Fruit fly (Drosophila melanogaster) whole organism, pupa: ENCODE measurements around the gene CG3040.

Experiments used
- CG13204 ChIP-seq: fragments of 200-800 bp; sonication (Bioruptor generic); optimal IDR thresholded peaks from 2 replicates; lab custom pipeline; 2018; ENCODE audit warnings: missing biosample characterization, mild to moderate bottlenecking, missing genetic modification characterization, moderate library complexity
- CG14655 ChIP-seq: fragments of 200-800 bp; sonication (Bioruptor generic); optimal IDR thresholded peaks from 3 replicates; lab custom pipeline; 2017; ENCODE audit warnings: mild to moderate bottlenecking, missing biosample characterization, missing genetic modification reagents, missing genetic modification characterization
- CG15710 ChIP-seq: fragments of 200-800 bp; sonication (Bioruptor generic); optimal IDR thresholded peaks from 2 replicates; lab custom pipeline; 2018; ENCODE audit warnings: missing biosample characterization, mild to moderate bottlenecking, missing genetic modification characterization, moderate library complexity
- CG32121 ChIP-seq: fragments of 200-800 bp; sonication (Bioruptor generic); IDR thresholded peaks from 2 replicates; pipeline ENCODE4 v1.3.6; 2022; ENCODE audit warnings: missing biosample characterization, missing genetic modification characterization
- CG34367 ChIP-seq: fragments of 200-800 bp; sonication (Bioruptor generic); optimal IDR thresholded peaks from 2 replicates; lab custom pipeline; 2018; ENCODE audit warnings: missing biosample characterization, mild to moderate bottlenecking, missing genetic modification characterization
- CG4496 ChIP-seq: fragments of 200-800 bp; sonication (Bioruptor generic); IDR thresholded peaks from 3 replicates; pipeline ENCODE4 v1.3.6; 2022; ENCODE audit warnings: missing biosample characterization, missing genetic modification characterization
- CG8159 ChIP-seq: fragments of 200-800 bp; sonication (Bioruptor generic); optimal IDR thresholded peaks from 3 replicates; lab custom pipeline; 2018; ENCODE audit warnings: missing biosample characterization, mild to moderate bottlenecking, missing genetic modification characterization, moderate library complexity
- CG8301 ChIP-seq: fragments of 200-800 bp; sonication (Bioruptor generic); optimal IDR thresholded peaks from 2 replicates; lab custom pipeline; 2018; ENCODE audit warnings: missing biosample characterization, mild to moderate bottlenecking, missing genetic modification characterization
- CG9948 ChIP-seq: fragments of 200-800 bp; sonication (Bioruptor generic); optimal IDR thresholded peaks from 2 replicates; lab custom pipeline; 2018; ENCODE audit warnings: missing biosample characterization, mild to moderate bottlenecking, missing genetic modification characterization, moderate library complexity
- D1 ChIP-seq: fragments of 200-800 bp; sonication (Bioruptor generic); optimal IDR thresholded peaks from 2 replicates; lab custom pipeline; 2018; ENCODE audit warnings: missing biosample characterization, mild to moderate bottlenecking, missing genetic modification characterization, moderate library complexity
- Pif1B ChIP-seq: fragments of 200-800 bp; sonication (Bioruptor generic); optimal IDR thresholded peaks from 3 replicates; lab custom pipeline; 2016; ENCODE audit warnings: missing biosample characterization, missing genetic modification characterization
- Snoo ChIP-seq: fragments of 200-800 bp; sonication (Bioruptor generic); optimal IDR thresholded peaks from 3 replicates; lab custom pipeline; 2017; ENCODE audit warnings: missing biosample characterization, mild to moderate bottlenecking, missing genetic modification characterization, inconsistent platforms
- gl ChIP-seq: fragments of 200-800 bp; sonication (Bioruptor generic); optimal IDR thresholded peaks from 2 replicates; lab custom pipeline; 2018; ENCODE audit warnings: missing biosample characterization, mild to moderate bottlenecking, missing genetic modification characterization
- rn ChIP-seq: fragments of 200-800 bp; sonication (Bioruptor generic); IDR thresholded peaks from 2 replicates; pipeline ENCODE4 v1.3.6; 2022; ENCODE audit warnings: missing biosample characterization, missing genetic modification characterization

DNA sequence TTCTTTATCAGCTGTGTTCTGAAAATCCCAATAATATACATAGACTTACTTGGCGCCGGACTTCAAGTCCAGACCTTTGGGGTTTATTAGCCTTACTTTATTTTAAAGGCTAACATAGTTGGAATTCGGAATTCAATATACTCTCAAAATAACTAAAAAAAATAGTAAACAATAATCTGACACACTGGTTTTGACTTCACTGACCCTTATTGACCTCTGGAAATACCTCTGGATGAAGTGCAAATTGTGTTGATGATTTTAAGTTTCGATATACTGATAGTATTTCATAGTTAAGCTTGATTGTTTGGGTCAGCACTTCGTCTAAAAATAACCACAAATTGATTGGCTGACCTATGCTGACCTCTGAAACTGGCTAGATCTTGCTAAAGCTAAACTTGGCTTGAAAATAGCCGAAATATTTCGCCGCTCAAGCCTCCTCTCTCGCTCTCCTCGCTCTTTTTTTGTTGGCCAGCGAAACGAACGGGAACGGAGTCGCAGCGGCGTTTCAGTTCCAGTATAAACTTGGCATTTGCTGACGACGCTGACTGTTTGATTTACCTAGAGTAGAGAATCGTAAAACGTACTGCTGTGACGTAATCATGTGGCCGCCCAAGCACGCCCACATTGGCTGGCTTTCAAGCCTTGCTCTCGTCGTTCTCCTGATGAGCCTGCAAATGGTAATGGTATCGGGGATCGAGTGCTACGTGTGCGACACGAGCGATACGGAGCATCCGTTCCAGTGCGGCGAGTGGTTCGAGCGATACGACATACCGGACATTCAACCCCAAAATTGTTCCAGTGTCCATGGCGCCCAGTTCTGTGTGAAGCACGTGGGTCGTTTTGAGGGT is 13.0 kb upstream of the CG3040 start, which contains the start of gene bou:
- TF ChIP-seq CG32121 (GFP tag; lab: Robert Waterston, UW), result no peak
- peak; percentile 24 for TF ChIP-seq CG14655 (GFP tag; lab: Kevin White, UChicago)
- no peak for TF ChIP-seq rn (GFP tag; lab: Robert Waterston, UW)
- peak; percentile 10 for TF ChIP-seq CG8159
- no peak for TF ChIP-seq CG9948 (tag; lab: Kevin White, UChicago)
- TF ChIP-seq gl, result no peak
- TF ChIP-seq Pif1B (GFP tag; lab: Kevin White, UChicago), result no peak
- no peak for TF ChIP-seq CG34367 (tag; lab: Kevin White, UChicago)
- no peak for TF ChIP-seq D1 (tag; lab: Kevin White, UChicago)
- TF ChIP-seq Snoo (tag; lab: Kevin White, UChicago), result no peak
- no peak for TF ChIP-seq CG15710 (tag; lab: Kevin White, UChicago)
- no peak for TF ChIP-seq CG4496
- TF ChIP-seq CG8301, result no peak
- TF ChIP-seq CG13204, result no peak
